Fruit fly (Drosophila melanogaster) whole organism, wandering third instar larva: ENCODE results near the gene Jon99Fii.

Experiments
- CG32264 ChIP-seq: fragments of 200-800 bp; sonication (Bioruptor generic); optimal IDR thresholded peaks from 2 replicates; lab custom pipeline; 2016; ENCODE audit warnings: missing biosample characterization, missing genetic modification characterization
- CG9705 ChIP-seq: fragments of 200-800 bp; sonication (Bioruptor generic); optimal IDR thresholded peaks from 2 replicates; lab custom pipeline; 2018; ENCODE audit warnings: missing biosample characterization, mild to moderate bottlenecking, missing genetic modification characterization
- Dfd ChIP-seq: fragments of >200 bp; optimal IDR thresholded peaks from 2 replicates; lab custom pipeline; 2017; ENCODE audit warnings: missing biosample characterization, missing genetic modification characterization
- Dif ChIP-seq: fragments of 200-275, 200-300 bp; sonication (Bioruptor generic); optimal IDR thresholded peaks from 2 replicates; lab custom pipeline; 2018; ENCODE audit warnings: missing biosample characterization, missing genetic modification characterization; ENCODE audit not compliant: partially characterized antibody
- GATAd ChIP-seq: sonication (Bioruptor generic); optimal IDR thresholded peaks from 2 replicates; lab custom pipeline; 2016; ENCODE audit warnings: missing biosample characterization, missing genetic modification characterization
- HLH106 ChIP-seq: fragments of 200-800 bp; optimal IDR thresholded peaks from 3 replicates; lab custom pipeline; 2019; ENCODE audit warnings: missing biosample characterization, mild to moderate bottlenecking, missing genetic modification characterization, moderate library complexity
- Hnf4 ChIP-seq: fragments of 200-800 bp; sonication (Bioruptor generic); optimal IDR thresholded peaks from 2 replicates; lab custom pipeline; 2016; ENCODE audit warnings: missing biosample characterization, mild to moderate bottlenecking, missing genetic modification characterization
- Hr78 ChIP-seq: fragments of >200 bp; optimal IDR thresholded peaks from 2 replicates; lab custom pipeline; 2017; ENCODE audit warnings: missing biosample characterization, missing genetic modification characterization
- Hr83 ChIP-seq: fragments of 200-300 bp; sonication (Bioruptor generic); optimal IDR thresholded peaks from 2 replicates; lab custom pipeline; 2016; ENCODE audit warnings: missing biosample characterization, mild to moderate bottlenecking, missing genetic modification characterization, moderate library complexity; ENCODE audit not compliant: poor library complexity, severe bottlenecking
- Jra ChIP-seq: sonication (Bioruptor generic); optimal IDR thresholded peaks from 2 replicates; lab custom pipeline; 2016; ENCODE audit warnings: missing biosample characterization, missing genetic modification characterization
- Mio ChIP-seq: sonication (Bioruptor generic); optimal IDR thresholded peaks from 2 replicates; lab custom pipeline; 2016; ENCODE audit warnings: missing biosample characterization, missing genetic modification characterization
- Myc ChIP-seq: fragments of >200 bp; optimal IDR thresholded peaks from 2 replicates; lab custom pipeline; 2017
- Rel ChIP-seq, 2 experiments: fragments of 200-800 bp; sonication (Bioruptor generic) in 1 of 2; optimal IDR thresholded peaks; 2 replicates in 1 of 2; 3 replicates in 1 of 2; lab custom pipeline; 2016 to 2019; ENCODE audit warnings: mild to moderate bottlenecking in 2 of 2, missing biosample characterization in 2 of 2, missing genetic modification characterization in 2 of 2, moderate library complexity in 1 of 2
- Sp1 ChIP-seq: fragments of 200-800 bp; sonication (Bioruptor generic); optimal IDR thresholded peaks from 3 replicates; lab custom pipeline; 2019; ENCODE audit warnings: missing biosample characterization, mild to moderate bottlenecking, missing genetic modification characterization, moderate library complexity
- Vsx2 ChIP-seq: fragments of 200-300, 225-300 bp; sonication (Bioruptor generic); optimal IDR thresholded peaks from 2 replicates; lab custom pipeline; 2018; ENCODE audit warnings: missing biosample characterization, missing genetic modification characterization; ENCODE audit not compliant: partially characterized antibody
- br ChIP-seq: fragments of 200-800 bp; sonication (Bioruptor generic); optimal IDR thresholded peaks from 2 replicates; lab custom pipeline; 2016; ENCODE audit warnings: missing biosample characterization, missing genetic modification characterization
- brk ChIP-seq: fragments of 200-800 bp; sonication (Bioruptor generic); optimal IDR thresholded peaks from 2 replicates; lab custom pipeline; 2016; ENCODE audit warnings: missing biosample characterization, mild to moderate bottlenecking, missing genetic modification characterization
- dmrt93B ChIP-seq: fragments of 200-800 bp; sonication (Bioruptor generic); optimal IDR thresholded peaks from 2 replicates; lab custom pipeline; 2018; ENCODE audit warnings: missing biosample characterization, mild to moderate bottlenecking, missing genetic modification characterization
- dsf ChIP-seq: sonication (Bioruptor generic); optimal IDR thresholded peaks from 2 replicates; lab custom pipeline; 2016; ENCODE audit warnings: missing biosample characterization, missing genetic modification characterization, borderline replicate concordance
- fru ChIP-seq: fragments of 200-800 bp; sonication (Bioruptor generic); optimal IDR thresholded peaks from 3 replicates; lab custom pipeline; 2016; ENCODE audit warnings: missing biosample characterization, mild to moderate bottlenecking, missing genetic modification characterization
- h ChIP-seq: fragments of 200-800 bp; sonication (Bioruptor generic); optimal IDR thresholded peaks from 3 replicates; lab custom pipeline; 2016; ENCODE audit warnings: missing biosample characterization, mild to moderate bottlenecking, missing genetic modification characterization
- jim ChIP-seq: fragments of 175-275, 200-325 bp; sonication (Bioruptor generic); optimal IDR thresholded peaks from 2 replicates; lab custom pipeline; 2016; ENCODE audit warnings: missing biosample characterization, mild to moderate bottlenecking, missing genetic modification characterization
- pan ChIP-seq: fragments of >200 bp; optimal IDR thresholded peaks from 2 replicates; lab custom pipeline; 2017
- sv ChIP-seq: fragments of 200-800 bp; sonication (Bioruptor generic); optimal IDR thresholded peaks from 3 replicates; lab custom pipeline; 2016; ENCODE audit warnings: missing biosample characterization, missing genetic modification characterization
- usp ChIP-seq: fragments of >200 bp; optimal IDR thresholded peaks from 2 replicates; lab custom pipeline; 2017; ENCODE audit warnings: missing biosample characterization, missing genetic modification characterization
- woc ChIP-seq: sonication (Bioruptor generic); optimal IDR thresholded peaks from 2 replicates; lab custom pipeline; 2016; ENCODE audit warnings: missing biosample characterization, mild to moderate bottlenecking, missing genetic modification characterization

Jon99Fii gene

dm6 chr3R:30525629-30526028 is 37.9 kb upstream of the Jon99Fii start:
- TF ChIP-seq Mio (GFP tag; lab: Kevin White, UChicago), result no peak
- TF ChIP-seq Hnf4, result no peak
- no peak for TF ChIP-seq GATAd (GFP tag; lab: Kevin White, UChicago)
- TF ChIP-seq br (GFP tag; lab: Kevin White, UChicago), result no peak
- no peak for TF ChIP-seq Vsx2 (GFP tag; lab: Kevin White, UChicago)
- TF ChIP-seq Myc (lab: Kevin White, UChicago), result no peak
- TF ChIP-seq dmrt93B (GFP tag; lab: Kevin White, UChicago), result no peak
- no peak for TF ChIP-seq sv (GFP tag; lab: Kevin White, UChicago)
- TF ChIP-seq pan (lab: Kevin White, UChicago), result no peak
- TF ChIP-seq HLH106 (tag; lab: Kevin White, UChicago), result no peak
- TF ChIP-seq Hr83 (GFP tag; lab: Kevin White, UChicago), result no peak

dm6 chr3R:30518274-30518873 is 30.6 kb upstream of the Jon99Fii start:
- TF ChIP-seq Dfd (GFP tag; lab: Kevin White, UChicago) (peak; percentile 100), Hr83 (GFP tag; lab: Kevin White, UChicago) (no peak)

dm6 chr3R:30514255-30514827 is 26.6 kb upstream of the Jon99Fii start, which contains the start of the genes CG31524 and CG9698:
CG31524 (minus strand) TSS chr3R:30514355.
CG9698 (plus strand) TSS chr3R:30514777.
- TF ChIP-seq br (GFP tag; lab: Kevin White, UChicago) (no peak), Hr78 (no peak)

dm6 chr3R:30512114-30512513 is 24.4 kb upstream of the Jon99Fii start, which contains the start of gene PH4alphaNE2:
PH4alphaNE2 (minus strand) TSS chr3R:30512214.
- no peak for TF ChIP-seq Hr78
- TF ChIP-seq Hr83 (GFP tag; lab: Kevin White, UChicago), result no peak
- TF ChIP-seq Sp1 (GFP tag; lab: Kevin White, UChicago), result no peak
- TF ChIP-seq fru (GFP tag; lab: Kevin White, UChicago), result no peak
- TF ChIP-seq usp (GFP tag; lab: Kevin White, UChicago), result no peak
- TF ChIP-seq CG9705, result no peak
- TF ChIP-seq Dfd (GFP tag; lab: Kevin White, UChicago), result no peak
- TF ChIP-seq dsf (GFP tag; lab: Kevin White, UChicago), result no peak
- TF ChIP-seq brk, result no peak

- TF ChIP-seq h (no peak), Hr83 (GFP tag; lab: Kevin White, UChicago) (no peak), brk (no peak)
Measured at dm6 chr3R:30507723-30508122, 20.0 kb upstream of the Jon99Fii start, which contains the start of gene CG34041. CG34041 (plus strand) TSS chr3R:30508023.

dm6 chr3R:30505561-30506037 is 17.9 kb upstream of the Jon99Fii start, which contains the start of the genes PH4alphaSG1 and CG15539:
PH4alphaSG1 (minus strand) TSS chr3R:30505661.
CG15539 (plus strand) TSS chr3R:30505987.
- TF ChIP-seq Hr83 (GFP tag; lab: Kevin White, UChicago) (no peak), Jra (GFP tag; lab: Kevin White, UChicago) (no peak), usp (GFP tag; lab: Kevin White, UChicago) (no peak), Dif (GFP tag; lab: Kevin White, UChicago) (no peak), Hr78 (no peak), GATAd (GFP tag; lab: Kevin White, UChicago) (no peak), jim (GFP tag; lab: Kevin White, UChicago) (no peak), Dfd (GFP tag; lab: Kevin White, UChicago) (no peak), h (no peak), dsf (GFP tag; lab: Kevin White, UChicago) (no peak), Sp1 (GFP tag; lab: Kevin White, UChicago) (no peak), woc (GFP tag; lab: Kevin White, UChicago) (no peak), CG32264 (no peak), Rel (GFP tag; optimal IDR thresholded peaks at IDR 0.05; lab: Kevin White, UChicago) (no peak), Rel (tag; optimal IDR thresholded peaks at IDR 0.05; lab: Kevin White, UChicago) (no peak)
